Worm (Caenorhabditis elegans) whole organism, L4/young adult: Measurements from ENCODE around the gene dhs-31.

Experiments
- W03F9.2 ChIP-seq: fragments of 150-350 bp; optimal IDR thresholded peaks from 2 replicates; lab custom pipeline; 2014; ENCODE audit warnings: missing biosample characterization, missing genetic modification characterization
- dao-5 ChIP-seq: sonication (generic microtip); optimal IDR thresholded peaks from 2 replicates; lab custom pipeline; 2016; ENCODE audit warnings: missing genotype, missing genetic modification characterization, moderate library complexity, missing compliant biosample characterization
- him-1 ChIP-seq: sonication (generic microtip); optimal IDR thresholded peaks from 2 replicates; lab custom pipeline; 2016; ENCODE audit warnings: missing genotype, missing genetic modification reagents, missing genetic modification characterization, missing compliant biosample characterization

ce11 chrIV:10021283-10021682, 19.4 kb downstream of the dhs-31 start, which contains the start of gene F44D12.19:
- TF ChIP-seq dao-5 (tag; lab: Kevin White, UChicago) (no peak), him-1 (no peak), W03F9.2 (no peak)
